Worm (Caenorhabditis elegans): Measurements from ENCODE around the gene T21C9.6.

DNA sequence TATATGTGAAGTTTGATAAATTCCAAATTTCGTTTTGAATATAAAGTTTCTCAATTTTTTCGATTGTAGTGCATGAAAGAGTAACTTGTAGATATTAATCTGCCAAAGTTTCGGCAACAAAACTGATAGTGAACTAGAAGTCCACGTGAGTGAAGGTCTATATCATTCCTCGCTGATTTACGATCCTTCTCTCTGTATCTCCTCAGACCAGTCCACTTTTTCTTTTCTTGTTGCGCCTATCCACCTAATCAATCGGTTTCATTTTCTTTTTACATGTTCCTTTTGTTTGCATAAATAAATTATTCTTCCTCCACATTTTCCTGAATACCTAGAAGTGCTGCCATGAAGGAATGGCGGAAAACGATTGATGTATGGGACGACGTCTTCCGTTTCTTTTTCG is 17.5 kb upstream of the T21C9.6 start:
- TF ChIP-seq flt-1 (GFP tag; IDR thresholded peaks at IDR 0.05) (no peak), med-1 (GFP tag; optimal IDR thresholded peaks at IDR 0.05; ENCODE audit: insufficient read depth) (no peak), cog-1 (tag; optimal IDR thresholded peaks at IDR 0.05) (no peak), ztf-23 (GFP tag; IDR thresholded peaks at IDR 0.05) (no peak), T22C8.4 (GFP tag; IDR thresholded peaks at IDR 0.05) (no peak), ref-1 (GFP tag; conservative IDR thresholded peaks at IDR 0.05) (no peak), tab-1 (GFP tag; IDR thresholded peaks at IDR 0.05) (no peak), klf-2 (GFP tag; conservative IDR thresholded peaks at IDR 0.05) (no peak)
